Worm (Caenorhabditis elegans) whole organism, early embryonic: ENCODE results near the gene Y45F10D.15.
A peak's percentile ranks its signal among the peaks of the same experiment; 100 is the strongest.

Experiments used
- B0310.2 ChIP-seq: sonication (generic microtip); optimal IDR thresholded peaks from 2 replicates; lab custom pipeline; 2016; ENCODE audit warnings: mild to moderate bottlenecking, missing genetic modification characterization, missing compliant biosample characterization
- ama-1 ChIP-seq: fragments of 150-350 bp; optimal IDR thresholded peaks from 2 replicates; lab custom pipeline; 2014
- ceh-13 ChIP-seq: fragments of 200-800 bp; sonication (Bioruptor generic); optimal IDR thresholded peaks from 2 replicates; lab custom pipeline; 2018; ENCODE audit warnings: mild to moderate bottlenecking, missing genetic modification characterization, missing compliant biosample characterization
- ceh-36 ChIP-seq: sonication (generic microtip); optimal IDR thresholded peaks from 2 replicates; lab custom pipeline; 2016; ENCODE audit warnings: missing genetic modification characterization, inconsistent platforms, missing compliant biosample characterization
- ets-7 ChIP-seq: sonication (generic microtip); optimal IDR thresholded peaks from 2 replicates; lab custom pipeline; 2016; ENCODE audit warnings: missing genotype, missing genetic modification characterization, missing compliant biosample characterization
- flt-1 ChIP-seq: fragments of 200-800 bp; sonication (Bioruptor generic); IDR thresholded peaks from 2 replicates; pipeline ENCODE4 v1.3.6; 2022; ENCODE audit warnings: missing genetic modification characterization, missing compliant biosample characterization
- hmbx-1 ChIP-seq: sonication (generic microtip); optimal IDR thresholded peaks from 2 replicates; lab custom pipeline; 2016; ENCODE audit warnings: mild to moderate bottlenecking, missing genetic modification characterization, missing compliant biosample characterization
- hnd-1 ChIP-seq: sonication (generic microtip); optimal IDR thresholded peaks from 2 replicates; lab custom pipeline; 2016; ENCODE audit warnings: missing genetic modification characterization, missing compliant biosample characterization
- pes-1 ChIP-seq: fragments of 200-800 bp; sonication (Bioruptor generic); IDR thresholded peaks from 2 replicates; pipeline ENCODE4 v1.3.6; 2022; ENCODE audit warnings: missing genetic modification reagents, missing genetic modification characterization, missing compliant biosample characterization
- scrt-1 ChIP-seq: fragments of 200-800 bp; sonication (Bioruptor generic); IDR thresholded peaks from 2 replicates; pipeline ENCODE4 v1.3.6; 2022; ENCODE audit warnings: missing genetic modification characterization, missing compliant biosample characterization
- sea-1 ChIP-seq: fragments of 200-800 bp; sonication (Bioruptor generic); conservative IDR thresholded peaks from 2 replicates; pipeline ENCODE4 v1.3.6; 2022; ENCODE audit warnings: missing genetic modification characterization, missing compliant biosample characterization
- tbx-11 ChIP-seq: fragments of 200-800 bp; sonication (Bioruptor generic); IDR thresholded peaks from 2 replicates; pipeline ENCODE4 v1.3.6; 2022; ENCODE audit warnings: missing genetic modification characterization, missing compliant biosample characterization
- tbx-37 ChIP-seq: fragments of 200-800 bp; sonication (Bioruptor generic); conservative IDR thresholded peaks from 2 replicates; pipeline ENCODE4 v1.3.6; 2022; ENCODE audit warnings: missing genetic modification reagents, missing genetic modification characterization, missing compliant biosample characterization
- tra-4 ChIP-seq: sonication (generic microtip); optimal IDR thresholded peaks from 2 replicates; lab custom pipeline; 2017; ENCODE audit warnings: missing genetic modification characterization, missing compliant biosample characterization

DNA sequence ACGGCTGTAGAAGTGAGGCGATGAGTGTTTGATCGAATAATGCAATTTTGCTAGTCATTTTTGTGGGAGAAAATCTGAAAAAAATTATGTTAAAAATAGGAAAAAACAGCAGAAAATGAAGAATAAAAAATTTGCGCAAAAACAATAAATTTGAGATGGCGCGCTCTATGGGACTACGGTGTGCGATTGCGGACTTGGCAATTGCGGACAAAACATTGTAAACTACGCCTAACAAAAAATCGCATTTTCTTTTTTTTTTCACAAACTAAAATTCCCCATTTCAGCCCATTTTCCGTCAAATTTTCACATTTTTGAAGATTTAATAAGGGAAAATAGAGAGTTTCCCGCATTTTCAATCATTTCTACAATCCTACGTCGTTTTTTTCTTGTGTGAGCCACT is 32.1 kb downstream of the Y45F10D.15 start, which contains the start of the genes sas-6 and Y45F10D.7:
- TF ChIP-seq pes-1 (0 out of 2 replicates have a peak, but pooled peaks have one; percentile 47), ceh-36 (no peak), B0310.2 (tag; lab: Kevin White, UChicago) (no peak), sea-1 (GFP tag; lab: Robert Waterston, UW) (no peak), hmbx-1 (no peak), flt-1 (GFP tag; lab: Robert Waterston, UW) (0 out of 2 replicates have a peak, but pooled peaks have one; percentile 22), ets-7 (tag; lab: Kevin White, UChicago) (no peak), tra-4 (tag; lab: Kevin White, UChicago) (no peak), tbx-37 (GFP tag; lab: Robert Waterston, UW) (no peak), ama-1 (no peak), ceh-13 (GFP tag; lab: Kevin White, UChicago) (no peak), tbx-11 (0 out of 2 replicates have a peak, but pooled peaks have one; percentile 40), hnd-1 (tag; lab: Kevin White, UChicago) (no peak), scrt-1 (GFP tag; lab: Robert Waterston, UW) (no peak)
